Fruit fly (Drosophila melanogaster) whole organism, embryonic: Measurements from ENCODE around the gene CG32428.

Experiments used
- Asciz ChIP-seq: fragments of 200-800 bp; sonication (Bioruptor generic); optimal IDR thresholded peaks from 2 replicates; lab custom pipeline; 2017; ENCODE audit warnings: missing biosample characterization, mild to moderate bottlenecking, missing genetic modification characterization, missing genetic modification reagents
- Atf3 ChIP-seq: fragments of 200-800 bp; sonication (Bioruptor generic); optimal IDR thresholded peaks from 3 replicates; lab custom pipeline; 2016; ENCODE audit warnings: missing biosample characterization, missing genetic modification characterization
- BtbVII ChIP-seq: fragments of 200-800 bp; sonication (Bioruptor generic); optimal IDR thresholded peaks from 3 replicates; lab custom pipeline; 2017; ENCODE audit warnings: missing biosample characterization, mild to moderate bottlenecking, missing genetic modification characterization
- CG12236 ChIP-seq: fragments of 200-800 bp; sonication (Bioruptor generic); optimal IDR thresholded peaks from 2 replicates; lab custom pipeline; 2016; ENCODE audit warnings: missing biosample characterization, missing genetic modification characterization
- CG14441 ChIP-seq: fragments of 200-800 bp; sonication (Bioruptor generic); IDR thresholded peaks from 2 replicates; pipeline ENCODE4 v1.3.6; 2022; ENCODE audit warnings: missing biosample characterization, missing genetic modification characterization
- CG1529 ChIP-seq: fragments of 200-800 bp; sonication (Bioruptor generic); optimal IDR thresholded peaks from 3 replicates; lab custom pipeline; 2018; ENCODE audit warnings: missing biosample characterization, missing genetic modification characterization
- CG17829 ChIP-seq: fragments of 200-800 bp; optimal IDR thresholded peaks from 2 replicates; lab custom pipeline; 2019; ENCODE audit warnings: missing biosample characterization, mild to moderate bottlenecking, missing genetic modification characterization, moderate library complexity
- CG17912 ChIP-seq: fragments of 200-800 bp; sonication (Bioruptor generic); optimal IDR thresholded peaks from 2 replicates; lab custom pipeline; 2018; ENCODE audit warnings: missing biosample characterization, mild to moderate bottlenecking, missing genetic modification characterization
- CG2712 ChIP-seq: fragments of 200-800 bp; optimal IDR thresholded peaks from 3 replicates; lab custom pipeline; 2019; ENCODE audit warnings: missing biosample characterization, mild to moderate bottlenecking, missing genetic modification characterization, moderate library complexity
- CG3065 ChIP-seq: fragments of 200-800 bp; sonication (Bioruptor generic); optimal IDR thresholded peaks from 2 replicates; lab custom pipeline; 2016; ENCODE audit warnings: missing biosample characterization, missing genetic modification characterization
- CG4404 ChIP-seq: fragments of 200-800 bp; sonication (Bioruptor generic); IDR thresholded peaks from 2 replicates; pipeline ENCODE4 v1.3.6; 2022; ENCODE audit warnings: missing biosample characterization, missing genetic modification characterization
- CG6254 ChIP-seq: fragments of 200-800 bp; sonication (Bioruptor generic); optimal IDR thresholded peaks from 3 replicates; lab custom pipeline; 2017; ENCODE audit warnings: mild to moderate bottlenecking, missing biosample characterization, missing genetic modification reagents, missing genetic modification characterization
- CG6765 ChIP-seq: fragments of 200-800 bp; sonication (Bioruptor generic); optimal IDR thresholded peaks from 3 replicates; lab custom pipeline; 2017; ENCODE audit warnings: missing biosample characterization, mild to moderate bottlenecking, missing genetic modification characterization
- CG7271 ChIP-seq: fragments of 200-800 bp; sonication (Bioruptor generic); optimal IDR thresholded peaks from 2 replicates; lab custom pipeline; 2018; ENCODE audit warnings: missing biosample characterization, mild to moderate bottlenecking, missing genetic modification characterization, moderate library complexity
- CG7745 ChIP-seq: fragments of 200-800 bp; sonication (Bioruptor generic); optimal IDR thresholded peaks from 2 replicates; lab custom pipeline; 2018; ENCODE audit warnings: missing biosample characterization, mild to moderate bottlenecking, missing genetic modification characterization, moderate library complexity
- CG7963 ChIP-seq: fragments of 200-800 bp; sonication (Bioruptor generic); IDR thresholded peaks from 3 replicates; pipeline ENCODE4 v1.3.6; 2022; ENCODE audit warnings: missing biosample characterization, missing genetic modification characterization; ENCODE audit not compliant: partially characterized antibody
- CG7987 ChIP-seq: fragments of 200-800 bp; sonication (Bioruptor generic); optimal IDR thresholded peaks from 2 replicates; lab custom pipeline; 2018; ENCODE audit warnings: missing biosample characterization, mild to moderate bottlenecking, missing genetic modification characterization, moderate library complexity
- CG8089 ChIP-seq: fragments of 200-800 bp; sonication (Bioruptor generic); optimal IDR thresholded peaks from 3 replicates; lab custom pipeline; 2016; ENCODE audit warnings: missing biosample characterization, missing genetic modification characterization
- CG8388 ChIP-seq: fragments of 200-800 bp; sonication (Bioruptor generic); optimal IDR thresholded peaks from 2 replicates; lab custom pipeline; 2019; ENCODE audit warnings: missing biosample characterization, mild to moderate bottlenecking, missing genetic modification characterization, moderate library complexity
- CG8765 ChIP-seq: fragments of 200-800 bp; sonication (Bioruptor generic); IDR thresholded peaks from 2 replicates; pipeline ENCODE4 v1.3.6; 2022; ENCODE audit warnings: missing biosample characterization, missing genetic modification characterization
- CTCF ChIP-seq: fragments of 200-800 bp; sonication (Bioruptor generic); optimal IDR thresholded peaks from 2 replicates; lab custom pipeline; 2017; ENCODE audit warnings: missing biosample characterization, mild to moderate bottlenecking, missing genetic modification characterization, moderate library complexity
- CkIIα-i1 ChIP-seq: fragments of 200-800 bp; sonication (Bioruptor generic); IDR thresholded peaks from 2 replicates; pipeline ENCODE4 v1.3.6; 2022; ENCODE audit warnings: missing biosample characterization, missing genetic modification characterization
- Ets97D ChIP-seq: fragments of 200-800 bp; sonication (Bioruptor generic); optimal IDR thresholded peaks from 3 replicates; lab custom pipeline; 2016; ENCODE audit warnings: missing biosample characterization, missing genetic modification characterization
- Fer3 ChIP-seq: fragments of 200-800 bp; sonication (Bioruptor generic); optimal IDR thresholded peaks from 2 replicates; lab custom pipeline; 2018; ENCODE audit warnings: missing biosample characterization, mild to moderate bottlenecking, missing genetic modification characterization, moderate library complexity
- Hr3 ChIP-seq: fragments of 200-800 bp; sonication (Bioruptor generic); optimal IDR thresholded peaks from 3 replicates; lab custom pipeline; 2016; ENCODE audit warnings: missing biosample characterization, missing genetic modification characterization
- Hr39 ChIP-seq: fragments of >200 bp; optimal IDR thresholded peaks from 2 replicates; lab custom pipeline; 2017
- Lhr ChIP-seq: fragments of 200-800 bp; sonication (Bioruptor generic); optimal IDR thresholded peaks from 3 replicates; lab custom pipeline; 2017; ENCODE audit warnings: mild to moderate bottlenecking, missing biosample characterization, missing genetic modification reagents, missing genetic modification characterization
- Sin3A ChIP-seq: fragments of >200 bp; optimal IDR thresholded peaks from 2 replicates; lab custom pipeline; 2018
- Sox100B ChIP-seq: fragments of 200-800 bp; sonication (Bioruptor generic); optimal IDR thresholded peaks from 3 replicates; lab custom pipeline; 2018; ENCODE audit warnings: missing biosample characterization, mild to moderate bottlenecking, missing genetic modification characterization
- TFAM ChIP-seq: fragments of 200-800 bp; sonication (Bioruptor generic); optimal IDR thresholded peaks from 2 replicates; lab custom pipeline; 2017; ENCODE audit warnings: missing biosample characterization, missing genetic modification characterization, inconsistent platforms
- abd-A ChIP-seq: fragments of 200-800 bp; sonication (Bioruptor generic); optimal IDR thresholded peaks from 3 replicates; lab custom pipeline; 2019; ENCODE audit warnings: missing biosample characterization, mild to moderate bottlenecking, missing genetic modification characterization, moderate library complexity
- ac ChIP-seq: fragments of 200-800 bp; sonication (Bioruptor generic); optimal IDR thresholded peaks from 3 replicates; lab custom pipeline; 2017; ENCODE audit warnings: missing biosample characterization, mild to moderate bottlenecking, missing genetic modification characterization
- crol ChIP-seq: fragments of 200-800 bp; sonication (Bioruptor generic); IDR thresholded peaks from 2 replicates; pipeline ENCODE4 v1.3.6; 2022; ENCODE audit warnings: missing biosample characterization, missing genetic modification characterization
- da ChIP-seq: fragments of 200-800 bp; sonication (Bioruptor generic); optimal IDR thresholded peaks from 2 replicates; lab custom pipeline; 2016; ENCODE audit warnings: missing biosample characterization, missing genetic modification characterization
- danr ChIP-seq: fragments of 200-800 bp; sonication (Bioruptor generic); IDR thresholded peaks from 2 replicates; pipeline ENCODE4 v1.3.6; 2022; ENCODE audit warnings: missing biosample characterization, missing genetic modification characterization
- dm ChIP-seq: fragments of 200-800 bp; sonication (Bioruptor generic); optimal IDR thresholded peaks from 3 replicates; lab custom pipeline; 2016; ENCODE audit warnings: missing biosample characterization, missing genetic modification characterization
- dysf ChIP-seq: fragments of 200-800 bp; sonication (Bioruptor generic); IDR thresholded peaks from 3 replicates; pipeline ENCODE4 v1.3.6; 2022; ENCODE audit warnings: missing biosample characterization, missing genetic modification characterization
- eve ChIP-seq, 2 experiments: fragments of >200 bp; optimal IDR thresholded peaks; 2 replicates each; lab custom pipeline; 2017; ENCODE audit warnings: missing biosample characterization in 2 of 2, missing genetic modification characterization in 2 of 2
- gsb ChIP-seq: fragments of 200-800 bp; sonication (Bioruptor generic); IDR thresholded peaks from 2 replicates; pipeline ENCODE4 v1.3.6; 2022; ENCODE audit warnings: missing biosample characterization, missing genetic modification characterization
- lilli ChIP-seq: fragments of 200-800 bp; sonication (Bioruptor generic); optimal IDR thresholded peaks from 3 replicates; lab custom pipeline; 2016; ENCODE audit warnings: missing biosample characterization, missing genetic modification characterization
- lmd ChIP-seq: fragments of 200-800 bp; sonication (Bioruptor generic); IDR thresholded peaks from 2 replicates; pipeline ENCODE4 v1.3.6; 2022; ENCODE audit warnings: missing biosample characterization, missing genetic modification characterization
- nom ChIP-seq: fragments of 200-800 bp; sonication (Bioruptor generic); optimal IDR thresholded peaks from 2 replicates; lab custom pipeline; 2017; ENCODE audit warnings: missing biosample characterization, missing genetic modification characterization, mild to moderate bottlenecking, moderate library complexity, missing genetic modification reagents
- pita ChIP-seq: fragments of 200-800 bp; sonication (Bioruptor generic); optimal IDR thresholded peaks from 2 replicates; lab custom pipeline; 2017; ENCODE audit warnings: missing biosample characterization, mild to moderate bottlenecking, missing genetic modification characterization
- ranshi ChIP-seq: fragments of 200-800 bp; sonication (Bioruptor generic); IDR thresholded peaks from 2 replicates; pipeline ENCODE4 v1.3.6; 2022; ENCODE audit warnings: missing biosample characterization, missing genetic modification characterization
- rib ChIP-seq: fragments of 200-800 bp; sonication (Bioruptor generic); IDR thresholded peaks from 2 replicates; pipeline ENCODE4 v1.3.6; 2022; ENCODE audit warnings: missing biosample characterization, missing genetic modification characterization
- sd ChIP-seq: fragments of 200-800 bp; sonication (Bioruptor generic); optimal IDR thresholded peaks from 3 replicates; lab custom pipeline; 2018; ENCODE audit warnings: missing biosample characterization, mild to moderate bottlenecking, missing genetic modification characterization, moderate library complexity
- seq ChIP-seq: fragments of 200-800 bp; sonication (Bioruptor generic); IDR thresholded peaks from 2 replicates; pipeline ENCODE4 v1.3.6; 2022; ENCODE audit warnings: missing biosample characterization, missing genetic modification characterization
- sob ChIP-seq: fragments of 200-800 bp; sonication (Bioruptor generic); IDR thresholded peaks from 2 replicates; pipeline ENCODE4 v1.3.6; 2022; ENCODE audit warnings: missing biosample characterization, missing genetic modification characterization
- tin ChIP-seq: fragments of 200-800 bp; sonication (Bioruptor generic); optimal IDR thresholded peaks from 3 replicates; lab custom pipeline; 2016; ENCODE audit warnings: missing biosample characterization, missing genetic modification characterization
- tna ChIP-seq: fragments of 200-800 bp; sonication (Bioruptor generic); IDR thresholded peaks from 2 replicates; pipeline ENCODE4 v1.3.6; 2022; ENCODE audit warnings: missing biosample characterization, missing genetic modification characterization; ENCODE audit not compliant: partially characterized antibody
- vvl ChIP-seq: fragments of 200-800 bp; sonication (Bioruptor generic); IDR thresholded peaks from 2 replicates; pipeline ENCODE4 v1.3.6; 2022; ENCODE audit warnings: missing biosample characterization, missing genetic modification characterization

CG32428 gene

DNA sequence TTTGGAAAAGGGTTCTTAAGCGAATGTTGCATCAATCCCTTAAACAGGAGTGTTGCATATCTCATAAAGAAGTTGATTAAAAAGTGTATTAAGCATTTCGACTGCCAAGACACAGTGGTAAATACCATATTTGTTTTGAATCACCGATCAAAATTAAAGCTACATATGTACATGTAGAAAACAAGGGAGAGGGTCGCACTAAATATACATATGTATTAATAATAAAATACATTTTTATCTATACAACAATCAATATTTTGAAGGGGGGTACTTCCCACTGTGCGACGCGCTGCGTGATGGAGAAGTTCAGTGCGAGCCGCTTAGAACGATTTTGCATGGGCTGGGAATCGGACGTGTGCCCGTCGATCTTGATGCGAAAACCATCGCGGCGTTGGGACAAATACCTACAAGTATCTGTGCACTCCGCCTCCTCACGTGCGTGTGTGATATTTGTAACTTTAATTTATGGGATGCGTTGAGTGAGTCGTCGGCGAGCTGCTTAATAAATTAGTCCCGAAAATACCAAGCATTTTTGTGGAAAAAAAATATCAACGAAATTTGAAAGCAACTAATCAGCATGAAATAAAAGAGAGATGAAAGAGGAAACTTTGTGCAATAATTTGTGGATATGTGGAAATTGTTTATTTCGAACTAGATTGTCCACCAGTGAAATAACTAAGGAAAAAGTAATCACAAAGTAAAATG lies 28.6 kb downstream of the CG32428 start (continued):
- TF ChIP-seq danr (peak; percentile 66; the same call in 1 of the 2 replicates), vvl (peak; percentile 96), sob (GFP tag; lab: Robert Waterston, UW) (peak; percentile 93), tin (GFP tag; lab: Kevin White, UChicago) (peak; percentile 76), CG12236 (GFP tag; lab: Kevin White, UChicago) (no peak), CG7745 (no peak), CG7987 (GFP tag; lab: Kevin White, UChicago) (peak; percentile 64), da (GFP tag; lab: Kevin White, UChicago) (no peak), CG4404 (peak; percentile 82), gsb (GFP tag; lab: Robert Waterston, UW) (peak; percentile 85), CG7963 (GFP tag; lab: Robert Waterston, UW) (no peak), CG1529 (GFP tag; lab: Kevin White, UChicago) (peak; percentile 68), CG8388 (GFP tag; lab: Kevin White, UChicago) (peak; percentile 83), pita (GFP tag; lab: Kevin White, UChicago) (no peak), dysf (GFP tag; lab: Robert Waterston, UW) (peak; percentile 93), Asciz (peak; percentile 83), Sin3A (no peak), BtbVII (peak; percentile 84), Hr39 (lab: Kevin White, UChicago) (no peak), tna (0 out of 2 replicates have a peak, but pooled peaks have one; percentile 27), CG8765 (peak; percentile 77; the same call in 1 of the 2 replicates), Fer3 (tag; lab: Kevin White, UChicago) (peak; percentile 86), ranshi (GFP tag; lab: Robert Waterston, UW) (peak; percentile 91), CG6765 (peak; percentile 65), nom (GFP tag; lab: Kevin White, UChicago) (peak; percentile 33), CG7271 (tag; lab: Kevin White, UChicago) (peak; percentile 71), lmd (GFP tag; lab: Robert Waterston, UW) (peak; percentile 91), crol (GFP tag; lab: Robert Waterston, UW) (0 out of 2 replicates have a peak, but pooled peaks have one; percentile 27), CG17829 (tag; lab: Kevin White, UChicago) (peak; percentile 85), Ets97D (peak; percentile 13), CG8089 (no peak), Atf3 (GFP tag; lab: Kevin White, UChicago) (peak; percentile 17), Lhr (GFP tag; lab: Kevin White, UChicago) (peak; percentile 51), CG6254 (GFP tag; lab: Kevin White, UChicago) (peak; percentile 84), TFAM (peak; percentile 46), CkIIα-i1 (GFP tag; lab: Robert Waterston, UW) (0 out of 2 replicates have a peak, but pooled peaks have one; percentile 23), Sox100B (GFP tag; lab: Kevin White, UChicago) (peak; percentile 85), dm (GFP tag; lab: Kevin White, UChicago) (no peak), CTCF (peak; percentile 28), Hr3 (GFP tag; lab: Kevin White, UChicago) (peak; percentile 77), seq (GFP tag; lab: Robert Waterston, UW) (peak; percentile 90), lilli (peak; percentile 74), abd-A (tag; lab: Kevin White, UChicago) (no peak), ac (GFP tag; lab: Kevin White, UChicago) (no peak), CG2712 (tag; lab: Kevin White, UChicago) (peak; percentile 91), rib (GFP tag; lab: Robert Waterston, UW) (peak; percentile 80; the same call in 1 of the 2 replicates), CG17912 (no peak), eve (GFP tag; optimal IDR thresholded peaks at IDR 0.05; lab: Kevin White, UChicago) (peak in 1 of 2 experiments; percentile 62), CG14441 (GFP tag; lab: Robert Waterston, UW) (peak; percentile 94), CG3065 (GFP tag; lab: Kevin White, UChicago) (peak; percentile 43), sd (tag; lab: Kevin White, UChicago) (peak; percentile 92)
